Fruit fly (Drosophila melanogaster): ENCODE data around the gene CG42853.

CG42853 gene

DNA sequence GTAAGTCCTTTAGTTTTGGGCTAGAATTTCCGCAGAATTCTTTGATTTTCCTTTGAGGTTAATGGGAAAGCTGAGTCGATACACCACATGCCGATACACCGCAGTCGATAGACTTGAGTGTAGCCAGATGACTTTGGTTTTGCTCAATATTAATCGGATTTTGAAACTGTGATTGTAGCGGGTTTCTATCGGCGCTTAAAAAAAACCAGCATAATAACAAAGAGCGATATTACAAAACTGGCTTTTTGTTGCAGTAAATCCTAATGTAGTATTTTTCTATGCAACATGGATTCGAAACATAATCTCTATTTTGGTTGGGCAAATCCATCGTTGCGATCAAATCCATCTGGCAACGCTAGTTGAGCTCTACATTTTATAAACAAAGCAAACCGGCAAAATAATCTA is 12.3 kb downstream of the CG42853 start, which contains the start of the genes Polr3D and mus304 (continued):
- peak; percentile 58 for TF ChIP-seq Scr (GFP tag; IDR thresholded peaks at IDR 0.05; ENCODE audit: partially characterized antibody)
- 0 out of 2 replicates have a peak, but pooled peaks have one; percentile 28 for TF ChIP-seq sna (GFP tag; IDR thresholded peaks at IDR 0.05; ENCODE audit: partially characterized antibody)
- no peak for TF ChIP-seq pros (GFP tag; optimal IDR thresholded peaks at IDR 0.05)
- no peak; the same call in 2 of the 3 replicates for TF ChIP-seq zen2 (GFP tag; IDR thresholded peaks at IDR 0.05; ENCODE audit: partially characterized antibody)
- TF ChIP-seq CG8290 (GFP tag; optimal IDR thresholded peaks at IDR 0.05): no peak
- no peak for TF ChIP-seq CG8290 (tag; optimal IDR thresholded peaks at IDR 0.05)
- no peak for TF ChIP-seq H15 (GFP tag; IDR thresholded peaks at IDR 0.05)
- peak; percentile 42 for TF ChIP-seq Nf-YC (tag; optimal IDR thresholded peaks at IDR 0.05)
- peak; percentile 44; the same call in 1 of the 2 replicates for TF ChIP-seq amos (GFP tag; IDR thresholded peaks at IDR 0.05; ENCODE audit: partially characterized antibody)
- TF ChIP-seq grn (GFP tag; optimal IDR thresholded peaks at IDR 0.05): no peak
- TF ChIP-seq mld (GFP tag; IDR thresholded peaks at IDR 0.05; ENCODE audit: partially characterized antibody): no peak; the same call in 2 of the 3 replicates
- peak; percentile 77 for TF ChIP-seq hb (GFP tag; IDR thresholded peaks at IDR 0.05; ENCODE audit: partially characterized antibody)
- peak; percentile 5 for TF ChIP-seq CG7556 (GFP tag; optimal IDR thresholded peaks at IDR 0.05)
- peak; percentile 53; the same call in 1 of the 3 replicates for TF ChIP-seq CG34224 (GFP tag; IDR thresholded peaks at IDR 0.05; ENCODE audit: partially characterized antibody)
- peak; percentile 10 for TF ChIP-seq slp2 (GFP tag; optimal IDR thresholded peaks at IDR 0.05)
- no peak for TF ChIP-seq sc (optimal IDR thresholded peaks at IDR 0.05)
- TF ChIP-seq sc (GFP tag; optimal IDR thresholded peaks at IDR 0.05): no peak
- TF ChIP-seq Doc3 (GFP tag; IDR thresholded peaks at IDR 0.05; ENCODE audit: partially characterized antibody): peak; percentile 57; the same call in 2 of the 3 replicates
- TF ChIP-seq fd3F (GFP tag; optimal IDR thresholded peaks at IDR 0.05): no peak
- 0 out of 2 replicates have a peak, but pooled peaks have one; percentile 27 for TF ChIP-seq CG2129 (GFP tag; IDR thresholded peaks at IDR 0.05; ENCODE audit: partially characterized antibody)
- no peak for TF ChIP-seq CG4404 (GFP tag; IDR thresholded peaks at IDR 0.05)
- TF ChIP-seq Ets97D (GFP tag; optimal IDR thresholded peaks at IDR 0.05): peak; percentile 62
- no peak for TF ChIP-seq C15 (GFP tag; IDR thresholded peaks at IDR 0.05)
- no peak for TF ChIP-seq sima (GFP tag; optimal IDR thresholded peaks at IDR 0.05)
- TF ChIP-seq Jarid2 (GFP tag; optimal IDR thresholded peaks at IDR 0.05): no peak
- TF ChIP-seq CG9215 (GFP tag; IDR thresholded peaks at IDR 0.05): 0 out of 2 replicates have a peak, but pooled peaks have one; percentile 5
- no peak for TF ChIP-seq gt (GFP tag; IDR thresholded peaks at IDR 0.05)
- no peak for TF ChIP-seq CG2875 (GFP tag; optimal IDR thresholded peaks at IDR 0.05)
- peak; percentile 16 for TF ChIP-seq CG13296 (GFP tag; optimal IDR thresholded peaks at IDR 0.05)
- no peak for TF ChIP-seq CG18476 (GFP tag; optimal IDR thresholded peaks at IDR 0.05)
- TF ChIP-seq fd96Cb (tag; optimal IDR thresholded peaks at IDR 0.05): no peak
- no peak for TF ChIP-seq ara (GFP tag; IDR thresholded peaks at IDR 0.05)
- TF ChIP-seq shn (GFP tag; optimal IDR thresholded peaks at IDR 0.05): no peak
- TF ChIP-seq croc (GFP tag; conservative IDR thresholded peaks at IDR 0.05): no peak
- no peak for TF ChIP-seq CG11247 (GFP tag; IDR thresholded peaks at IDR 0.05)
- peak; percentile 44 for TF ChIP-seq HmgZ (tag; optimal IDR thresholded peaks at IDR 0.05)
- peak; percentile 68 for TF ChIP-seq sens (GFP tag)
- TF ChIP-seq Hmx (GFP tag; optimal IDR thresholded peaks at IDR 0.05): no peak
- peak; percentile 30 for TF ChIP-seq grau (tag; optimal IDR thresholded peaks at IDR 0.05)
- no peak for TF ChIP-seq HLH3B (GFP tag; IDR thresholded peaks at IDR 0.05)
- TF ChIP-seq Antp (GFP tag; optimal IDR thresholded peaks at IDR 0.05): peak; percentile 21
- TF ChIP-seq bowl (GFP tag; IDR thresholded peaks at IDR 0.05): no peak
- peak; percentile 59; the same call in 1 of the 2 replicates for TF ChIP-seq unc-4 (GFP tag; IDR thresholded peaks at IDR 0.05; ENCODE audit: partially characterized antibody)
- TF ChIP-seq zf30C (GFP tag; optimal IDR thresholded peaks at IDR 0.05): no peak
- TF ChIP-seq CG10147 (GFP tag; optimal IDR thresholded peaks at IDR 0.05): peak; percentile 39
- no peak for TF ChIP-seq gsb (GFP tag; IDR thresholded peaks at IDR 0.05)
- TF ChIP-seq CG1647 (GFP tag; optimal IDR thresholded peaks at IDR 0.05): no peak
- no peak for TF ChIP-seq cwo (GFP tag; optimal IDR thresholded peaks at IDR 0.05)
- no peak for TF ChIP-seq Vsx1 (GFP tag; optimal IDR thresholded peaks at IDR 0.05)
- TF ChIP-seq CG34376 (GFP tag; optimal IDR thresholded peaks at IDR 0.05): peak; percentile 58

All from whole organism, embryonic.